Worm (Caenorhabditis elegans) whole organism, L3 larva: Measurements from ENCODE around the gene let-765.
A peak's percentile ranks its signal among the peaks of the same experiment; 100 is the strongest.

ENCODE experiments used
- R02D3.7 ChIP-seq: fragments of 150-350 bp; optimal IDR thresholded peaks from 2 replicates; lab custom pipeline; 2014; ENCODE audit warnings: missing biosample characterization, missing genetic modification characterization
- ZK546.5 ChIP-seq: sonication (generic microtip); optimal IDR thresholded peaks from 2 replicates; lab custom pipeline; 2017; ENCODE audit warnings: missing biosample characterization, missing genetic modification characterization
- aly-2 ChIP-seq: fragments of 150-350 bp; optimal IDR thresholded peaks from 2 replicates; lab custom pipeline; 2014; ENCODE audit warnings: missing biosample characterization, missing genetic modification characterization
- ceh-16 ChIP-seq: sonication (generic microtip); optimal IDR thresholded peaks from 2 replicates; lab custom pipeline; 2017; ENCODE audit warnings: missing biosample characterization, missing genetic modification characterization
- ceh-82 ChIP-seq: fragments of 150-350 bp; optimal IDR thresholded peaks from 2 replicates; lab custom pipeline; 2014; ENCODE audit warnings: missing biosample characterization, missing genetic modification characterization
- daf-12 ChIP-seq: fragments of 150-350 bp; optimal IDR thresholded peaks from 2 replicates; lab custom pipeline; 2014; ENCODE audit warnings: missing biosample characterization, missing genetic modification reagents, missing genetic modification characterization
- egl-5 ChIP-seq: fragments of 150-350 bp; optimal IDR thresholded peaks from 2 replicates; lab custom pipeline; 2017; ENCODE audit warnings: missing biosample characterization, missing genetic modification reagents, missing genetic modification characterization, inconsistent platforms
- elt-2 ChIP-seq: sonication (generic microtip); optimal IDR thresholded peaks from 2 replicates; lab custom pipeline; 2016; ENCODE audit warnings: missing genetic modification reagents, mild to moderate bottlenecking, missing genetic modification characterization, missing compliant biosample characterization
- elt-3 ChIP-seq, 3 experiments: fragments of 150-350 bp in 1 of 3; sonication (generic microtip) in 2 of 3; optimal IDR thresholded peaks; 2 replicates in 2 of 3; 4 replicates in 1 of 3; lab custom pipeline; 2014 to 2017; ENCODE audit warnings: missing biosample characterization in 3 of 3, missing genetic modification characterization in 3 of 3
- eor-1 ChIP-seq, 2 experiments: fragments of 150-350 bp; optimal IDR thresholded peaks; 2 replicates each; lab custom pipeline; 2014 to 2018; ENCODE audit warnings: missing biosample characterization in 2 of 2, missing genetic modification characterization in 2 of 2
- fkh-10 ChIP-seq: sonication (generic microtip); optimal IDR thresholded peaks from 2 replicates; lab custom pipeline; 2017; ENCODE audit warnings: missing biosample characterization, missing genetic modification reagents, missing genetic modification characterization
- fkh-2 ChIP-seq: fragments of 150-350 bp; optimal IDR thresholded peaks from 2 replicates; lab custom pipeline; 2014; ENCODE audit warnings: missing biosample characterization, missing genetic modification reagents, missing genetic modification characterization
- fos-1 ChIP-seq: fragments of 150-350 bp; optimal IDR thresholded peaks from 2 replicates; lab custom pipeline; 2014; ENCODE audit warnings: missing biosample characterization, missing genetic modification characterization
- hmg-11 ChIP-seq: sonication (generic microtip); optimal IDR thresholded peaks from 2 replicates; lab custom pipeline; 2016; ENCODE audit warnings: missing genetic modification characterization, missing compliant biosample characterization
- lin-15B ChIP-seq: fragments of 150-350 bp; optimal IDR thresholded peaks from 2 replicates; lab custom pipeline; 2014; ENCODE audit warnings: missing biosample characterization, missing genetic modification characterization
- lin-39 ChIP-seq: fragments of 150-350 bp; optimal IDR thresholded peaks from 2 replicates; lab custom pipeline; 2018; ENCODE audit warnings: missing biosample characterization, missing genetic modification reagents, missing genetic modification characterization
- lsy-12 ChIP-seq: sonication (generic microtip); optimal IDR thresholded peaks from 2 replicates; lab custom pipeline; 2016; ENCODE audit warnings: mild to moderate bottlenecking, missing genetic modification characterization, missing compliant biosample characterization
- mdl-1 ChIP-seq: fragments of 150-350 bp; optimal IDR thresholded peaks from 2 replicates; lab custom pipeline; 2014; ENCODE audit warnings: missing biosample characterization, missing genetic modification characterization
- nfya-1 ChIP-seq: sonication (generic microtip); optimal IDR thresholded peaks from 2 replicates; lab custom pipeline; 2017; ENCODE audit warnings: missing genetic modification characterization, mild to moderate bottlenecking, missing compliant biosample characterization, antibody characterized with exemption, moderate library complexity; ENCODE audit not compliant: insufficient read depth
- nhr-11 ChIP-seq: fragments of 150-350 bp; optimal IDR thresholded peaks from 2 replicates; lab custom pipeline; 2014; ENCODE audit warnings: missing biosample characterization, missing genetic modification characterization
- nhr-23 ChIP-seq: fragments of 150-350 bp; optimal IDR thresholded peaks from 2 replicates; lab custom pipeline; 2014; ENCODE audit warnings: missing biosample characterization, missing genetic modification reagents, missing genetic modification characterization
- nhr-28 ChIP-seq: fragments of 150-350 bp; optimal IDR thresholded peaks from 2 replicates; lab custom pipeline; 2014; ENCODE audit warnings: missing biosample characterization, missing genetic modification characterization
- nhr-43 ChIP-seq: sonication (generic microtip); optimal IDR thresholded peaks from 2 replicates; lab custom pipeline; 2016; ENCODE audit warnings: mild to moderate bottlenecking, missing genetic modification characterization, missing compliant biosample characterization; ENCODE audit not compliant: poor library complexity, severe bottlenecking
- nhr-67 ChIP-seq: fragments of 150-350 bp; optimal IDR thresholded peaks from 2 replicates; lab custom pipeline; 2014; ENCODE audit warnings: missing biosample characterization, missing genetic modification characterization
- nhr-76 ChIP-seq: fragments of 150-350 bp; sonication (generic microtip); optimal IDR thresholded peaks from 5 replicates; lab custom pipeline; 2014; ENCODE audit warnings: missing biosample characterization, missing genetic modification characterization
- nhr-77 ChIP-seq: fragments of 150-350 bp; optimal IDR thresholded peaks from 2 replicates; lab custom pipeline; 2014; ENCODE audit warnings: missing biosample characterization, missing genetic modification characterization
- pha-4 ChIP-seq: fragments of 150-350 bp; optimal IDR thresholded peaks from 2 replicates; lab custom pipeline; 2014; ENCODE audit warnings: missing biosample characterization, missing genetic modification reagents, missing genetic modification characterization
- pqm-1 ChIP-seq: fragments of 150-350 bp; optimal IDR thresholded peaks from 2 replicates; lab custom pipeline; 2017; ENCODE audit warnings: missing biosample characterization, missing genetic modification characterization, inconsistent platforms
- sea-2 ChIP-seq: fragments of 150-350 bp; sonication (generic microtip); optimal IDR thresholded peaks from 4 replicates; lab custom pipeline; 2014; ENCODE audit warnings: missing biosample characterization, missing genetic modification reagents, missing genetic modification characterization
- skn-1 ChIP-seq: fragments of 150-350 bp; optimal IDR thresholded peaks from 2 replicates; lab custom pipeline; 2014; ENCODE audit warnings: missing biosample characterization, missing genetic modification characterization
- snpc-4 ChIP-seq: fragments of 150-350 bp; optimal IDR thresholded peaks from 2 replicates; lab custom pipeline; 2014; ENCODE audit warnings: missing biosample characterization, missing genetic modification characterization
- unc-39 ChIP-seq: sonication (generic microtip); optimal IDR thresholded peaks from 4 replicates; lab custom pipeline; 2017; ENCODE audit warnings: missing biosample characterization, missing genetic modification characterization
- unc-62 ChIP-seq: fragments of 150-350 bp; sonication (generic microtip); optimal IDR thresholded peaks from 4 replicates; lab custom pipeline; 2014; ENCODE audit warnings: missing biosample characterization, missing genetic modification reagents, missing genetic modification characterization
- ztf-11 ChIP-seq: fragments of 150-350 bp; optimal IDR thresholded peaks from 2 replicates; lab custom pipeline; 2014; ENCODE audit warnings: missing biosample characterization, missing genetic modification characterization
- ztf-4 ChIP-seq: fragments of 150-350 bp; optimal IDR thresholded peaks from 2 replicates; lab custom pipeline; 2014; ENCODE audit warnings: missing biosample characterization, missing genetic modification characterization

The let-765 gene

ce11 chrIII:6624872-6625271 lies 23.9 kb upstream of the let-765 start, which contains the start of gene copd-1:
Gene copd-1, minus strand, starts transcription at chrIII:6624972.
- TF ChIP-seq nhr-67 (tag; lab: Kevin White, UChicago) (no peak), nhr-23 (tag; lab: Kevin White, UChicago) (no peak), skn-1 (tag; lab: Kevin White, UChicago) (no peak), fos-1 (tag; lab: Kevin White, UChicago) (no peak), nhr-77 (tag; lab: Kevin White, UChicago) (no peak), nhr-76 (tag; lab: Kevin White, UChicago) (no peak), nhr-11 (tag; lab: Kevin White, UChicago) (no peak), sea-2 (GFP tag; lab: Kevin White, UChicago) (no peak), mdl-1 (no peak), elt-2 (tag; lab: Kevin White, UChicago) (no peak), aly-2 (no peak), unc-39 (tag; lab: Kevin White, UChicago) (no peak), daf-12 (tag; lab: Kevin White, UChicago) (no peak), eor-1 (tag; optimal IDR thresholded peaks at IDR 0.05; lab: Kevin White, UChicago) (no peak), egl-5 (tag; lab: Kevin White, UChicago) (no peak), hmg-11 (no peak), pqm-1 (no peak)

ce11 chrIII:6619952-6620351 lies 19.0 kb upstream of the let-765 start, which contains the start of gene C13B9.2:
Gene C13B9.2, plus strand, starts transcription at chrIII:6620252.
- TF ChIP-seq nhr-23 (tag; lab: Kevin White, UChicago): no peak
- TF ChIP-seq lin-39 (tag; lab: Kevin White, UChicago): no peak
- no peak for TF ChIP-seq fkh-10 (GFP tag; lab: Kevin White, UChicago)
- TF ChIP-seq ceh-16 (tag; lab: Kevin White, UChicago): no peak
- no peak for TF ChIP-seq unc-62 (GFP tag; lab: Kevin White, UChicago)
- TF ChIP-seq hmg-11: no peak
- no peak for TF ChIP-seq snpc-4 (tag; lab: Kevin White, UChicago)
- no peak for TF ChIP-seq nhr-67 (tag; lab: Kevin White, UChicago)
- TF ChIP-seq ztf-4 (tag; lab: Kevin White, UChicago): no peak
- TF ChIP-seq ZK546.5: no peak
- TF ChIP-seq aly-2: no peak
- no peak for TF ChIP-seq unc-39 (tag; lab: Kevin White, UChicago)
- no peak for TF ChIP-seq elt-3 (tag; optimal IDR thresholded peaks at IDR 0.05; lab: Kevin White, UChicago)
- no peak for TF ChIP-seq lsy-12 (tag; lab: Kevin White, UChicago)
- TF ChIP-seq fkh-2 (tag; lab: Kevin White, UChicago): no peak
- no peak for TF ChIP-seq pha-4
- no peak for TF ChIP-seq elt-2 (tag; lab: Kevin White, UChicago)
- no peak for TF ChIP-seq sea-2 (GFP tag; lab: Kevin White, UChicago)

- TF ChIP-seq hmg-11 (peak; percentile 21), eor-1 (tag; optimal IDR thresholded peaks at IDR 0.05; lab: Kevin White, UChicago) (no peak), mdl-1 (no peak), nfya-1 (peak; percentile 49), egl-5 (tag; lab: Kevin White, UChicago) (peak; percentile 52), ceh-82 (tag; lab: Kevin White, UChicago) (no peak), R02D3.7 (tag; lab: Kevin White, UChicago) (peak; percentile 17), elt-2 (tag; lab: Kevin White, UChicago) (peak; percentile 14), aly-2 (no peak), pha-4 (peak; percentile 71), ztf-11 (no peak), nhr-23 (tag; lab: Kevin White, UChicago) (peak; percentile 27), lin-15B (tag; lab: Kevin White, UChicago) (peak; percentile 71), lin-39 (tag; lab: Kevin White, UChicago) (peak; percentile 66)
Measured at ce11 chrIII:6615064-6615463, 14.1 kb upstream of the let-765 start, which contains the start of gene cmtr-2. Gene cmtr-2, plus strand, starts transcription at chrIII:6615414.

- TF ChIP-seq elt-2 (tag; lab: Kevin White, UChicago): peak; percentile 83
- no peak for TF ChIP-seq nhr-28 (tag; lab: Kevin White, UChicago)
- no peak for TF ChIP-seq nhr-43
- peak; percentile 58 for TF ChIP-seq skn-1 (tag; lab: Kevin White, UChicago)
Measured at ce11 chrIII:6612282-6612681, 11.3 kb upstream of the let-765 start, which contains the start of gene ctsa-4.2. Gene ctsa-4.2, plus strand, starts transcription at chrIII:6612528.
